Fruit fly (Drosophila melanogaster): ENCODE measurements around the gene CG10853.
A peak's percentile ranks its signal among the peaks of the same experiment; 100 is the strongest.

- peak; percentile 43 for TF ChIP-seq dm (GFP tag; optimal IDR thresholded peaks at IDR 0.05)
- TF ChIP-seq CG11504 (tag; optimal IDR thresholded peaks at IDR 0.05) = peak; percentile 54
- TF ChIP-seq CG8478 (optimal IDR thresholded peaks at IDR 0.05) = no peak
- TF ChIP-seq CG15514 (GFP tag; optimal IDR thresholded peaks at IDR 0.05) = peak; percentile 58
- TF ChIP-seq bab2 (GFP tag; optimal IDR thresholded peaks at IDR 0.05) = peak; percentile 88
- TF ChIP-seq CG11695 (GFP tag; IDR thresholded peaks at IDR 0.05) = no peak
- peak; percentile 53 for TF ChIP-seq Myb (GFP tag; optimal IDR thresholded peaks at IDR 0.05)
- peak; percentile 64 for TF ChIP-seq Ets97D (GFP tag; optimal IDR thresholded peaks at IDR 0.05)
- no peak for TF ChIP-seq CG4730 (GFP tag; IDR thresholded peaks at IDR 0.05)
- no peak for TF ChIP-seq bowl (GFP tag; IDR thresholded peaks at IDR 0.05)
- no peak for TF ChIP-seq Ravus (GFP tag; IDR thresholded peaks at IDR 0.05)
Observed at dm6 chr3L:3898978-3899377, 48.7 kb upstream of the CG10853 start, which contains the start of gene Ccz1.
